Worm (Caenorhabditis elegans): ENCODE measurements around the gene F08G12.5.

ce11 chrX:11339375-11339924 is 29.4 kb upstream of the F08G12.5 start, which contains the start of gene aco-1:
- TF ChIP-seq ceh-24 (tag; optimal IDR thresholded peaks at IDR 0.05) (no peak), elt-2 (tag; optimal IDR thresholded peaks at IDR 0.05) (peak; percentile 69), pha-4 (tag; optimal IDR thresholded peaks at IDR 0.05) (no peak), fkh-10 (GFP tag; optimal IDR thresholded peaks at IDR 0.05) (no peak), nfya-1 (tag; optimal IDR thresholded peaks at IDR 0.05) (no peak), tbx-2 (tag; optimal IDR thresholded peaks at IDR 0.05) (peak; percentile 20), pax-1 (tag; optimal IDR thresholded peaks at IDR 0.05) (no peak), T23F11.4 (GFP tag; optimal IDR thresholded peaks at IDR 0.05) (no peak)
